Fruit fly (Drosophila melanogaster): ENCODE data around the gene CG3402.
A peak's percentile ranks its signal among the peaks of the same experiment; 100 is the strongest.

Gene CG3402

DNA sequence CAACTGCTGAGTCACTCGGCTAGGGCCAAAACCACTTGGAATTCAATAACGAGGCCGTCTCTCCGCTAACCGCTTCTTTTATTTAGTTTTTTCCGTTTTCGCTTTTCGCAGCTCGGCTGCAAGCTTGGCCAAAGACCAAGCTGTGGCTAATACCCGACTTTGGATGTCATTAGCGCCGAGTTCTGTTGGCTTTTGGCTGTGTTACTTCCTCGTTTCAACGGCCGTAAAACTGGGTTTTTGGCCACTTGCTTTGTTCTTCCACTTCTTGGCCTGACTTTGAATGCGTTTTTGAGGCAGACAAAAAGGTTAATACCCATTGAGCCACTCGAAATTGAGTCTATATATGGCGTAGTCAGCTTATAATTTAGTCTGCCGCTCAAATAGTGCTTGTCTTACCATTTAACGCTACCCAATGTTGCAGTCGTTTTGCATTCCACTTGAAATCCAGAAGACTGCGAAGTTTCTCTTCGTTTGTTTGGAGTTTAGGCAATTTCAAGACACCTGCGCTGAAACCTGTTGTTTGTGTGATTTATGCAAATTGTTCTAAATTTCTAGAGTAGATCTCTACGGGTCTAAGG is 51.0 kb downstream of the CG3402 start:
- TF ChIP-seq CG12605 (GFP tag; IDR thresholded peaks at IDR 0.05) (no peak), CG4496 (GFP tag; IDR thresholded peaks at IDR 0.05) (0 out of 3 replicates have a peak, but pooled peaks have one; percentile 17)
